Worm (Caenorhabditis elegans): ENCODE data around the gene rol-6.

The rol-6 gene

DNA sequence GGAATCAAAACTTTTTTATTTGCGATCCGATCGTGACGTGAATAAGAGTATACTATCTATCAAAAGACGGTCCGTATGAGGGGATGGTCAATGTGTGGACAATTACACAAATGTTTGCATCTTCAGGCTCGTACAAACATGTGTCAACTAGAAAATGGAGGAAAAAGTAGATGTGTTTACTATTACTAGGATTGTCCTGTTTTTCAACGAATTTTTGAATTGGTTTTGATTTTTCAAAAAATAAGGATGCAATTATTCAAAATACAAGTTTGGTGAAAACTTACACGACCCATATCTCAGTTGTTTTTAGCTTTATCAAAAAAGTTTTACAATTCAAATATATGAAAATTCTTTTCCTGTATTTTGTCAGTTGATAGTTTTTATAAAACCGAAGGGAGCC lies 22.4 kb downstream of the rol-6 start, which contains the start of gene K08F8.7:
TSS of gene K08F8.7 (minus strand) at position 101 of the 400 bp plus-strand sequence.
- TF ChIP-seq lin-13 (GFP tag; optimal IDR thresholded peaks at IDR 0.05), result no peak
- TF ChIP-seq lir-3 (tag; optimal IDR thresholded peaks at IDR 0.05), result no peak
- no peak for TF ChIP-seq Y75B8A.6 (GFP tag; IDR thresholded peaks at IDR 0.05)
- TF ChIP-seq nhr-77 (tag; optimal IDR thresholded peaks at IDR 0.05), result no peak
- TF ChIP-seq ceh-32 (tag; optimal IDR thresholded peaks at IDR 0.05; ENCODE audit: poor library complexity), result no peak
- TF ChIP-seq lin-29 (GFP tag; IDR thresholded peaks at IDR 0.05), result no peak
- no peak for TF ChIP-seq ztf-7 (tag; optimal IDR thresholded peaks at IDR 0.05)

DNA sequence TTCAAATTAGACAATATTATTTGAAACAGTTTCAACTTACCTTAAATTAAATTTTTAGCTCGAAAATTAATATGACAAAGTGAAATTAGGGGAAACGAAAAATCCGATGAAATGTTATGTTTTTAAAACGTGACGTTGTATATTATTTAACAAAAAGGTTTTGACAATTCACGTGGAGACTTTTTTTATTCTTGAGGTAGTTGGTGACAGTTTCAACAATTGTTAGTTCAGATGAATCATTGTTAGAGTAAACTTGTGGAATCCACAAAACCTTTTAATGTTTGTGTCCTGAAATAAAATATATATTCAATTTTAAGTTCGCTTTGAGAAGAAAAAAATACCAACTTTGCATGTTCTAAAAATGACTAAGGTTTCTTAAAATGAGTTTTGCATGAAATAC lies 26.6 kb downstream of the rol-6 start, which contains the start of gene fut-1:
TSS of gene fut-1 (minus strand) at position 101 of the 400 bp plus-strand sequence.
- no peak for TF ChIP-seq dmd-6 (GFP tag; IDR thresholded peaks at IDR 0.05)
- TF ChIP-seq ctbp-1 (GFP tag; IDR thresholded peaks at IDR 0.05), result no peak
- TF ChIP-seq dpl-1 (GFP tag; optimal IDR thresholded peaks at IDR 0.05), result no peak
- TF ChIP-seq lin-38 (GFP tag; IDR thresholded peaks at IDR 0.05), result no peak
- TF ChIP-seq nhr-6 (tag; optimal IDR thresholded peaks at IDR 0.05), result no peak
- TF ChIP-seq sdz-12 (GFP tag; optimal IDR thresholded peaks at IDR 0.05), result no peak
- no peak for TF ChIP-seq ceh-62 (tag; optimal IDR thresholded peaks at IDR 0.05)
- TF ChIP-seq spr-1 (tag; optimal IDR thresholded peaks at IDR 0.05), result no peak
- no peak for TF ChIP-seq zip-11 (GFP tag; IDR thresholded peaks at IDR 0.05)
- no peak for TF ChIP-seq aly-2 (tag; optimal IDR thresholded peaks at IDR 0.05)

DNA sequence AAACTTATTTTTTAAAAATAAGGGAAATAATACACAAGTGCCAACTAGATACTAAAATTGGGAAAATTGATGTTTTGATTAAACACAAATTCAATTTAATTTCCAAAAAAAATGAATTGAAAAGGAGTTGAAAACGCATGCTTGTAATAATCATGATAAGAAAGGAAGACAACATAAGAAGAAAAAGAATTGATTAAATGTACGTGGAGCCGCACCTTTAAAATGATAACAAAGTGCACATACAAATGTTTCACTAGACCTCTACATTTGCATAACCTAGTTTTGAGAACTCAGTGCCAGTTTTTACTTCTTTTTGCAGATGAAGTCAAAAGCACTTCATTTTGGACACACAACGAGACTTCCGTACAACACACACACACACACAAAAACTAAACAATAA lies 28.9 kb downstream of the rol-6 start:
- TF ChIP-seq dmd-6 (GFP tag; IDR thresholded peaks at IDR 0.05), result 0 out of 2 replicates have a peak, but pooled peaks have one; percentile 15
- TF ChIP-seq lin-15B (tag; optimal IDR thresholded peaks at IDR 0.05), result no peak
- TF ChIP-seq lin-1 (GFP tag; IDR thresholded peaks at IDR 0.05), result no peak
- TF ChIP-seq unc-39 (tag; optimal IDR thresholded peaks at IDR 0.05), result no peak
- TF ChIP-seq ceh-82 (tag; optimal IDR thresholded peaks at IDR 0.05), result no peak
- no peak for TF ChIP-seq spr-1 (tag; optimal IDR thresholded peaks at IDR 0.05)
- TF ChIP-seq mes-2 (tag; optimal IDR thresholded peaks at IDR 0.05; ENCODE audit: poor library complexity, severe bottlenecking), result no peak
- no peak for TF ChIP-seq nhr-237 (tag; optimal IDR thresholded peaks at IDR 0.05)
- no peak for TF ChIP-seq nhr-25 (tag; optimal IDR thresholded peaks at IDR 0.05; ENCODE audit: borderline replicate concordance, insufficient read depth)
- no peak for TF ChIP-seq F37D6.2 (tag; optimal IDR thresholded peaks at IDR 0.05)
- TF ChIP-seq fkh-10 (GFP tag; optimal IDR thresholded peaks at IDR 0.05), result no peak
- no peak for TF ChIP-seq Y5F2A.4 (GFP tag; optimal IDR thresholded peaks at IDR 0.05)
- no peak for TF ChIP-seq zag-1 (tag; optimal IDR thresholded peaks at IDR 0.05)
- TF ChIP-seq nhr-111 (GFP tag; optimal IDR thresholded peaks at IDR 0.05), result no peak
- TF ChIP-seq nhr-28 (tag; optimal IDR thresholded peaks at IDR 0.05), result peak; percentile 19
- TF ChIP-seq fos-1 (tag; optimal IDR thresholded peaks at IDR 0.05), result no peak
- TF ChIP-seq pqm-1 (tag; optimal IDR thresholded peaks at IDR 0.05), result peak; percentile 44
- TF ChIP-seq rbr-2 (tag; optimal IDR thresholded peaks at IDR 0.05), result no peak
- TF ChIP-seq ztf-7 (tag; optimal IDR thresholded peaks at IDR 0.05), result no peak
- TF ChIP-seq attf-4 (tag; optimal IDR thresholded peaks at IDR 0.05), result no peak
- TF ChIP-seq mep-1 (tag; optimal IDR thresholded peaks at IDR 0.05), result no peak
- TF ChIP-seq lin-38 (GFP tag; IDR thresholded peaks at IDR 0.05), result no peak
- TF ChIP-seq mdl-1 (tag; optimal IDR thresholded peaks at IDR 0.05), result no peak
- no peak for TF ChIP-seq hlh-30 (tag; optimal IDR thresholded peaks at IDR 0.05; ENCODE audit: insufficient read depth)
- TF ChIP-seq tra-1 (GFP tag; IDR thresholded peaks at IDR 0.05), result no peak
- no peak for TF ChIP-seq lir-3 (tag; optimal IDR thresholded peaks at IDR 0.05)
- no peak for TF ChIP-seq saeg-2 (GFP tag; IDR thresholded peaks at IDR 0.05)

Data from whole organism, L4 larva.